Fruit fly (Drosophila melanogaster) whole organism, wandering third instar larva: ENCODE measurements around the gene Adgf-B.

ENCODE experiments used
- CG32264 ChIP-seq: fragments of 200-800 bp; sonication (Bioruptor generic); optimal IDR thresholded peaks from 2 replicates; lab custom pipeline; 2016; ENCODE audit warnings: missing biosample characterization, missing genetic modification characterization
- CrebA ChIP-seq: fragments of 200-800 bp; sonication (Bioruptor generic); optimal IDR thresholded peaks from 2 replicates; lab custom pipeline; 2016; ENCODE audit warnings: missing biosample characterization, mild to moderate bottlenecking, missing genetic modification characterization, borderline replicate concordance
- Dfd ChIP-seq: fragments of >200 bp; optimal IDR thresholded peaks from 2 replicates; lab custom pipeline; 2017; ENCODE audit warnings: missing biosample characterization, missing genetic modification characterization
- Dif ChIP-seq: fragments of 200-275, 200-300 bp; sonication (Bioruptor generic); optimal IDR thresholded peaks from 2 replicates; lab custom pipeline; 2018; ENCODE audit warnings: missing biosample characterization, missing genetic modification characterization; ENCODE audit not compliant: partially characterized antibody
- GATAd ChIP-seq: sonication (Bioruptor generic); optimal IDR thresholded peaks from 2 replicates; lab custom pipeline; 2016; ENCODE audit warnings: missing biosample characterization, missing genetic modification characterization
- HLH106 ChIP-seq: fragments of 200-800 bp; optimal IDR thresholded peaks from 3 replicates; lab custom pipeline; 2019; ENCODE audit warnings: missing biosample characterization, mild to moderate bottlenecking, missing genetic modification characterization, moderate library complexity
- Hnf4 ChIP-seq: fragments of 200-800 bp; sonication (Bioruptor generic); optimal IDR thresholded peaks from 2 replicates; lab custom pipeline; 2016; ENCODE audit warnings: missing biosample characterization, mild to moderate bottlenecking, missing genetic modification characterization
- Hr78 ChIP-seq: fragments of >200 bp; optimal IDR thresholded peaks from 2 replicates; lab custom pipeline; 2017; ENCODE audit warnings: missing biosample characterization, missing genetic modification characterization
- Hr83 ChIP-seq: fragments of 200-300 bp; sonication (Bioruptor generic); optimal IDR thresholded peaks from 2 replicates; lab custom pipeline; 2016; ENCODE audit warnings: missing biosample characterization, mild to moderate bottlenecking, missing genetic modification characterization, moderate library complexity; ENCODE audit not compliant: poor library complexity, severe bottlenecking
- Jra ChIP-seq: sonication (Bioruptor generic); optimal IDR thresholded peaks from 2 replicates; lab custom pipeline; 2016; ENCODE audit warnings: missing biosample characterization, missing genetic modification characterization
- Myc ChIP-seq: fragments of >200 bp; optimal IDR thresholded peaks from 2 replicates; lab custom pipeline; 2017
- N ChIP-seq: fragments of >200 bp; optimal IDR thresholded peaks from 2 replicates; lab custom pipeline; 2018; ENCODE audit warnings: missing biosample characterization, missing external identifiers, missing genetic modification characterization
- Sp1 ChIP-seq: fragments of 200-800 bp; sonication (Bioruptor generic); optimal IDR thresholded peaks from 3 replicates; lab custom pipeline; 2019; ENCODE audit warnings: missing biosample characterization, mild to moderate bottlenecking, missing genetic modification characterization, moderate library complexity
- brk ChIP-seq: fragments of 200-800 bp; sonication (Bioruptor generic); optimal IDR thresholded peaks from 2 replicates; lab custom pipeline; 2016; ENCODE audit warnings: missing biosample characterization, mild to moderate bottlenecking, missing genetic modification characterization
- dl ChIP-seq, 2 experiments: fragments of 175-275, 200-275 bp in 1 of 2; fragments of 200-275 bp in 1 of 2; sonication (Bioruptor generic); optimal IDR thresholded peaks; lab custom pipeline; 2018; ENCODE audit warnings: mild to moderate bottlenecking in 2 of 2, missing biosample characterization in 2 of 2, missing genetic modification characterization in 2 of 2, moderate library complexity in 2 of 2; ENCODE audit not compliant: partially characterized antibody in 2 of 2, insufficient read depth in 1 of 2
- dmrt93B ChIP-seq: fragments of 200-800 bp; sonication (Bioruptor generic); optimal IDR thresholded peaks from 2 replicates; lab custom pipeline; 2018; ENCODE audit warnings: missing biosample characterization, mild to moderate bottlenecking, missing genetic modification characterization
- dsf ChIP-seq: sonication (Bioruptor generic); optimal IDR thresholded peaks from 2 replicates; lab custom pipeline; 2016; ENCODE audit warnings: missing biosample characterization, missing genetic modification characterization, borderline replicate concordance
- ey ChIP-seq: fragments of 200-800 bp; sonication (Bioruptor generic); optimal IDR thresholded peaks from 2 replicates; lab custom pipeline; 2016; ENCODE audit warnings: missing biosample characterization, missing genetic modification characterization
- foxo ChIP-seq, 2 experiments: fragments of 200-800 bp; sonication (Bioruptor generic); optimal IDR thresholded peaks; 2 replicates in 1 of 2; 3 replicates in 1 of 2; lab custom pipeline; 2016 to 2017; ENCODE audit warnings: missing biosample characterization in 2 of 2, missing genetic modification characterization in 2 of 2
- fru ChIP-seq: fragments of 200-800 bp; sonication (Bioruptor generic); optimal IDR thresholded peaks from 3 replicates; lab custom pipeline; 2016; ENCODE audit warnings: missing biosample characterization, mild to moderate bottlenecking, missing genetic modification characterization
- h ChIP-seq: fragments of 200-800 bp; sonication (Bioruptor generic); optimal IDR thresholded peaks from 3 replicates; lab custom pipeline; 2016; ENCODE audit warnings: missing biosample characterization, mild to moderate bottlenecking, missing genetic modification characterization
- jim ChIP-seq: fragments of 175-275, 200-325 bp; sonication (Bioruptor generic); optimal IDR thresholded peaks from 2 replicates; lab custom pipeline; 2016; ENCODE audit warnings: missing biosample characterization, mild to moderate bottlenecking, missing genetic modification characterization
- lola ChIP-seq: fragments of >200 bp; optimal IDR thresholded peaks from 2 replicates; lab custom pipeline; 2017; ENCODE audit warnings: missing biosample characterization, missing genetic modification characterization
- psq ChIP-seq: fragments of 200-800 bp; sonication (Bioruptor generic); optimal IDR thresholded peaks from 3 replicates; lab custom pipeline; 2017; ENCODE audit warnings: missing biosample characterization, mild to moderate bottlenecking, missing genetic modification characterization, moderate library complexity
- rgr ChIP-seq: fragments of 200-800 bp; sonication (Bioruptor generic); optimal IDR thresholded peaks from 3 replicates; lab custom pipeline; 2016; ENCODE audit warnings: missing biosample characterization, mild to moderate bottlenecking, missing genetic modification characterization
- tai ChIP-seq: sonication (Bioruptor generic); optimal IDR thresholded peaks from 2 replicates; lab custom pipeline; 2016; ENCODE audit warnings: missing biosample characterization, missing genetic modification characterization
- woc ChIP-seq: sonication (Bioruptor generic); optimal IDR thresholded peaks from 2 replicates; lab custom pipeline; 2016; ENCODE audit warnings: missing biosample characterization, mild to moderate bottlenecking, missing genetic modification characterization

Gene Adgf-B

dm6 chr3L:17757156-17758083 lies 7.0 kb upstream of the Adgf-B start (continued):
- TF ChIP-seq dl (GFP tag; optimal IDR thresholded peaks at IDR 0.05; lab: Kevin White, UChicago; ENCODE audit: insufficient read depth in 1 of 2, partially characterized antibody in 2 of 2) (peak in 1 of 2 experiments; percentile 53), dmrt93B (GFP tag; lab: Kevin White, UChicago) (peak; percentile 57), HLH106 (tag; lab: Kevin White, UChicago) (peak; percentile 67)

dm6 chr3L:17754285-17754684 lies 3.9 kb upstream of the Adgf-B start:
- no peak for TF ChIP-seq dsf (GFP tag; lab: Kevin White, UChicago)
- no peak for TF ChIP-seq CG32264 (GFP tag; lab: Kevin White, UChicago)
- no peak for TF ChIP-seq Dfd
- TF ChIP-seq ey (GFP tag; lab: Kevin White, UChicago): no peak
- TF ChIP-seq h (GFP tag; lab: Kevin White, UChicago): peak; percentile 94
- TF ChIP-seq Hr83: no peak
- no peak for TF ChIP-seq Hnf4 (GFP tag; lab: Kevin White, UChicago)

dm6 chr3L:17746760-17747159 lies 3.6 kb downstream of the Adgf-B start, which contains the start of gene CG6034:
Gene CG6034, minus strand, starts transcription at chr3L:17746860.
- no peak for TF ChIP-seq fru (GFP tag; lab: Kevin White, UChicago)

- TF ChIP-seq Sp1 (GFP tag; lab: Kevin White, UChicago): no peak
- TF ChIP-seq, all 38 proteins: peak for 0
These were observed 7.9 kb downstream of the Adgf-B start for dm6 chr3L:17742531-17742930.

- TF ChIP-seq jim (GFP tag; lab: Kevin White, UChicago) (no peak), h (GFP tag; lab: Kevin White, UChicago) (no peak), rgr (GFP tag; lab: Kevin White, UChicago) (no peak), psq (GFP tag; lab: Kevin White, UChicago) (no peak), Dfd (no peak), CrebA (GFP tag; lab: Kevin White, UChicago) (peak; percentile 5), dmrt93B (GFP tag; lab: Kevin White, UChicago) (no peak)
These were observed 9.9 kb downstream of the Adgf-B start, which contains the start of gene CG7460 for dm6 chr3L:17740471-17740870. Gene CG7460, plus strand, starts transcription at chr3L:17740540.

- TF ChIP-seq brk (no peak), tai (no peak), Myc (lab: Kevin White, UChicago) (peak; percentile 35), N (peak; percentile 27), foxo (GFP tag; optimal IDR thresholded peaks at IDR 0.05; lab: Kevin White, UChicago) (no peak)
These were observed 10.8 kb downstream of the Adgf-B start for dm6 chr3L:17739627-17740026.

dm6 chr3L:17729278-17729677 lies 21.1 kb downstream of the Adgf-B start, which contains the start of gene CG6052:
Gene CG6052, minus strand, starts transcription at chr3L:17729378.
- TF ChIP-seq N (no peak), lola (no peak), fru (GFP tag; lab: Kevin White, UChicago) (no peak), Dfd (no peak), GATAd (GFP tag; lab: Kevin White, UChicago) (no peak), ey (GFP tag; lab: Kevin White, UChicago) (no peak), psq (GFP tag; lab: Kevin White, UChicago) (no peak)
- TF ChIP-seq, all 38 proteins: peak for 0

dm6 chr3L:17719754-17720153 lies 30.6 kb downstream of the Adgf-B start, which contains the start of gene CheB74a:
Gene CheB74a, minus strand, starts transcription at chr3L:17719854.
- TF ChIP-seq foxo (GFP tag; optimal IDR thresholded peaks at IDR 0.05; lab: Kevin White, UChicago) (no peak), Hnf4 (GFP tag; lab: Kevin White, UChicago) (no peak), tai (no peak), N (no peak), GATAd (GFP tag; lab: Kevin White, UChicago) (no peak), Dif (no peak), Sp1 (GFP tag; lab: Kevin White, UChicago) (no peak), rgr (GFP tag; lab: Kevin White, UChicago) (no peak), Hr78 (GFP tag; lab: Kevin White, UChicago) (no peak), Hr83 (no peak), Dfd (no peak), woc (GFP tag; lab: Kevin White, UChicago) (no peak), Jra (no peak), CrebA (GFP tag; lab: Kevin White, UChicago) (no peak), dsf (GFP tag; lab: Kevin White, UChicago) (no peak)
